Fruit fly (Drosophila melanogaster): Measurements from ENCODE around the gene Irp-1A.

Gene Irp-1A

dm6 chr3R:22755187-22755777 is 30.9 kb upstream of the Irp-1A start (continued):
- TF ChIP-seq amos (GFP tag; IDR thresholded peaks at IDR 0.05; ENCODE audit: partially characterized antibody) (no peak), usp (GFP tag; optimal IDR thresholded peaks at IDR 0.05) (no peak), emc (GFP tag; optimal IDR thresholded peaks at IDR 0.05) (no peak), CG4730 (GFP tag; IDR thresholded peaks at IDR 0.05) (no peak), Hey (tag; optimal IDR thresholded peaks at IDR 0.05) (no peak), TFAM (GFP tag; optimal IDR thresholded peaks at IDR 0.05) (no peak), Max (GFP tag; optimal IDR thresholded peaks at IDR 0.05) (no peak), her (GFP tag; optimal IDR thresholded peaks at IDR 0.05) (no peak), CG30431 (GFP tag; optimal IDR thresholded peaks at IDR 0.05) (no peak), onecut (GFP tag; IDR thresholded peaks at IDR 0.05) (peak; percentile 99), seq (GFP tag; IDR thresholded peaks at IDR 0.05) (no peak), CG1603 (tag; optimal IDR thresholded peaks at IDR 0.05) (no peak), CG2129 (GFP tag; IDR thresholded peaks at IDR 0.05; ENCODE audit: partially characterized antibody) (no peak), CG12769 (tag; optimal IDR thresholded peaks at IDR 0.05) (no peak), CG13894 (tag; optimal IDR thresholded peaks at IDR 0.05) (no peak), CG7987 (GFP tag; optimal IDR thresholded peaks at IDR 0.05) (no peak), Hr3 (GFP tag; optimal IDR thresholded peaks at IDR 0.05) (no peak), CG32767 (GFP tag; IDR thresholded peaks at IDR 0.05) (0 out of 2 replicates have a peak, but pooled peaks have one; percentile 17), Drgx (GFP tag; IDR thresholded peaks at IDR 0.05) (0 out of 2 replicates have a peak, but pooled peaks have one; percentile 8), CG10462 (GFP tag; optimal IDR thresholded peaks at IDR 0.05) (no peak), crp (GFP tag; optimal IDR thresholded peaks at IDR 0.05) (peak in 1 of 2 experiments; percentile 15), lola (GFP tag; optimal IDR thresholded peaks at IDR 0.05) (no peak), CG9215 (GFP tag; IDR thresholded peaks at IDR 0.05) (no peak), Mrtf (GFP tag; IDR thresholded peaks at IDR 0.05) (no peak), org-1 (GFP tag; optimal IDR thresholded peaks at IDR 0.05) (no peak), hth (optimal IDR thresholded peaks at IDR 0.05) (no peak), CG12299 (tag; optimal IDR thresholded peaks at IDR 0.05) (no peak), odd (GFP tag; optimal IDR thresholded peaks at IDR 0.05) (no peak), Doc2 (GFP tag; IDR thresholded peaks at IDR 0.05) (no peak), ttk (GFP tag; IDR thresholded peaks at IDR 0.05) (peak; percentile 33; the same call in 1 of the 2 replicates), CG9817 (tag; optimal IDR thresholded peaks at IDR 0.05) (no peak), Fer1 (GFP tag; optimal IDR thresholded peaks at IDR 0.05) (no peak), CG13775 (GFP tag; optimal IDR thresholded peaks at IDR 0.05) (no peak), HLH54F (GFP tag; optimal IDR thresholded peaks at IDR 0.05) (no peak), CG10431 (GFP tag; optimal IDR thresholded peaks at IDR 0.05) (no peak), CG15696 (tag; optimal IDR thresholded peaks at IDR 0.05) (no peak), CG13624 (GFP tag; optimal IDR thresholded peaks at IDR 0.05) (no peak), crol (GFP tag; IDR thresholded peaks at IDR 0.05) (peak; percentile 89), Dip2 (GFP tag; IDR thresholded peaks at IDR 0.05) (no peak)

dm6 chr3R:22753895-22754774 is 29.7 kb upstream of the Irp-1A start:
- TF ChIP-seq sim (GFP tag; IDR thresholded peaks at IDR 0.05): no peak; the same call in 1 of the 2 replicates
- peak; percentile 27 for TF ChIP-seq her (GFP tag; optimal IDR thresholded peaks at IDR 0.05)
- TF ChIP-seq trem (tag; optimal IDR thresholded peaks at IDR 0.05): peak; percentile 0
- peak; percentile 11 for TF ChIP-seq CG5180 (GFP tag; optimal IDR thresholded peaks at IDR 0.05)
- no peak for TF ChIP-seq chn (GFP tag; optimal IDR thresholded peaks at IDR 0.05)
- 0 out of 3 replicates have a peak, but pooled peaks have one; percentile 14 for TF ChIP-seq CG6791 (GFP tag; IDR thresholded peaks at IDR 0.05; ENCODE audit: partially characterized antibody)
- TF ChIP-seq dmrt99B (tag; optimal IDR thresholded peaks at IDR 0.05): peak; percentile 72
- peak; percentile 46 for TF ChIP-seq HLH3B (GFP tag; IDR thresholded peaks at IDR 0.05)
- peak; percentile 5 for TF ChIP-seq CG12219 (GFP tag; optimal IDR thresholded peaks at IDR 0.05)
- TF ChIP-seq Stat92E (GFP tag; optimal IDR thresholded peaks at IDR 0.05): no peak
- TF ChIP-seq grn (GFP tag; optimal IDR thresholded peaks at IDR 0.05): no peak
- 0 out of 2 replicates have a peak, but pooled peaks have one; percentile 48 for TF ChIP-seq gsb (GFP tag; IDR thresholded peaks at IDR 0.05)
